Worm (Caenorhabditis elegans): ENCODE results near the gene pfd-4.

DNA sequence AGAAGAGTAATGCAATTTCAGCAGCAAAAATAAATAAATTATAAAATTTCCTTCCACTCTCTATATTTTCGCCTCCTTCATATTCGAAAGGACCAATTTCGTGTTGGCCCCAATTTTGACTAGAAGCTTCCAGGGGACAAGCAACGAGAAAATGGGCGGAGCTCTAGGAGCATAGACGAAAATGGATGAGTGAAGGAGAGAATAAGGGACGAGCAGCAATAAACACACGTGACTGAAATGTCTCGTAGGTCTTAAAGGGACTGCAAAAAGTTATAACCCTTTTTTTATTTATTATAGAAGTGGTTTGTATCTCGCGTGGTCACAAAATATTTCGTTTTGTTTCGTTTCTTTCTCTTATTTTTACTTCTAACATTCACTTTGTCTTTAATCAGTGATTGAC lies 34.7 kb downstream of the pfd-4 start:
- TF ChIP-seq flt-1 (GFP tag; IDR thresholded peaks at IDR 0.05) (no peak), cog-1 (tag; optimal IDR thresholded peaks at IDR 0.05) (no peak), T22C8.4 (GFP tag; IDR thresholded peaks at IDR 0.05) (no peak), tab-1 (GFP tag; IDR thresholded peaks at IDR 0.05) (no peak), klf-2 (GFP tag; conservative IDR thresholded peaks at IDR 0.05) (no peak), ztf-23 (GFP tag; IDR thresholded peaks at IDR 0.05) (no peak)
